Worm (Caenorhabditis elegans): ENCODE data around the gene fbxb-85.
"Not testable (repeated sequence)": the region's sequence is repeated elsewhere in the genome, so short reads cannot be mapped to it uniquely, and the experiment has no call there.

fbxb-85 gene

ce11 chrIII:10808802-10809201 lies 40.0 kb downstream of the fbxb-85 start:
- TF ChIP-seq sem-4 (tag; optimal IDR thresholded peaks at IDR 0.05), result no peak
- no peak for TF ChIP-seq elt-1 (tag; optimal IDR thresholded peaks at IDR 0.05)
- no peak for TF ChIP-seq gmeb-1 (tag; optimal IDR thresholded peaks at IDR 0.05)
- TF ChIP-seq fos-1 (tag; optimal IDR thresholded peaks at IDR 0.05), result no peak
- no peak for TF ChIP-seq nhr-11 (tag; optimal IDR thresholded peaks at IDR 0.05)
- no peak for TF ChIP-seq snpc-4 (tag; optimal IDR thresholded peaks at IDR 0.05)
- TF ChIP-seq lin-13 (GFP tag; optimal IDR thresholded peaks at IDR 0.05), result no peak
- no peak for TF ChIP-seq ceh-82 (tag; optimal IDR thresholded peaks at IDR 0.05)
- TF ChIP-seq ZK546.5 (tag; optimal IDR thresholded peaks at IDR 0.05), result no peak
- no peak for TF ChIP-seq crh-2 (tag; optimal IDR thresholded peaks at IDR 0.05)
- no peak for TF ChIP-seq alr-1 (tag; optimal IDR thresholded peaks at IDR 0.05)
- TF ChIP-seq R02D3.7 (tag; optimal IDR thresholded peaks at IDR 0.05), result no peak

ce11 chrIII:10807956-10808355 lies 40.8 kb downstream of the fbxb-85 start:
- TF ChIP-seq nhr-129 (tag; optimal IDR thresholded peaks at IDR 0.05) (peak; percentile 51), crh-2 (tag; optimal IDR thresholded peaks at IDR 0.05) (no peak), R02D3.7 (tag; optimal IDR thresholded peaks at IDR 0.05) (no peak), F13H6.1 (tag; optimal IDR thresholded peaks at IDR 0.05) (peak; percentile 21), unc-55 (GFP tag; optimal IDR thresholded peaks at IDR 0.05) (peak; percentile 57), egl-27 (tag; optimal IDR thresholded peaks at IDR 0.05) (no peak), ztf-4 (tag; optimal IDR thresholded peaks at IDR 0.05) (peak; percentile 5), dmd-4 (tag; optimal IDR thresholded peaks at IDR 0.05) (no peak), sma-9 (GFP tag; optimal IDR thresholded peaks at IDR 0.05) (peak; percentile 9), sma-9 (tag; optimal IDR thresholded peaks at IDR 0.05) (no peak), sem-4 (tag; optimal IDR thresholded peaks at IDR 0.05) (no peak), C34F6.9 (tag; optimal IDR thresholded peaks at IDR 0.05) (peak; percentile 51), lsy-2 (tag; optimal IDR thresholded peaks at IDR 0.05) (peak in 1 of 2 experiments; percentile 31), fos-1 (tag; optimal IDR thresholded peaks at IDR 0.05) (peak; percentile 31), elt-3 (tag; optimal IDR thresholded peaks at IDR 0.05) (no peak), nhr-25 (tag; optimal IDR thresholded peaks at IDR 0.05) (no peak)

- TF ChIP-seq nhr-6 (tag; optimal IDR thresholded peaks at IDR 0.05), result no peak
- TF ChIP-seq mab-5 (tag; optimal IDR thresholded peaks at IDR 0.05), result no peak
- no peak for TF ChIP-seq sem-4 (tag; optimal IDR thresholded peaks at IDR 0.05)
- TF ChIP-seq nhr-25 (tag; optimal IDR thresholded peaks at IDR 0.05), result no peak
- TF ChIP-seq F13H6.1 (tag; optimal IDR thresholded peaks at IDR 0.05), result no peak
- TF ChIP-seq ZK546.5 (tag; optimal IDR thresholded peaks at IDR 0.05), result no peak
These were observed 41.5 kb downstream of the fbxb-85 start for ce11 chrIII:10807236-10807635.

- TF ChIP-seq unc-55 (GFP tag; optimal IDR thresholded peaks at IDR 0.05), result peak; percentile 52
- no peak for TF ChIP-seq peb-1 (tag; optimal IDR thresholded peaks at IDR 0.05)
These were observed 41.9 kb downstream of the fbxb-85 start for ce11 chrIII:10806821-10807220.

- TF ChIP-seq skn-1 (tag; optimal IDR thresholded peaks at IDR 0.05); Y55F3AM.14 (GFP tag; optimal IDR thresholded peaks at IDR 0.05); fos-1 (tag; optimal IDR thresholded peaks at IDR 0.05): not testable (repeated sequence)
These were observed 43.1 kb downstream of the fbxb-85 start, which contains the start of gene klp-7 for ce11 chrIII:10805625-10806024. klp-7 (plus strand) TSS chrIII:10805925.

ce11 chrIII:10805172-10805571 lies 43.6 kb downstream of the fbxb-85 start:
- no peak for TF ChIP-seq skn-1 (tag; optimal IDR thresholded peaks at IDR 0.05)

ce11 chrIII:10802032-10802431 lies 46.7 kb downstream of the fbxb-85 start, which contains the start of gene K11D9.3:
K11D9.3 (minus strand) TSS chrIII:10802212.
- no peak for TF ChIP-seq nhr-21 (tag; optimal IDR thresholded peaks at IDR 0.05)
- no peak for TF ChIP-seq lin-11 (tag; optimal IDR thresholded peaks at IDR 0.05)
- TF ChIP-seq egl-27 (tag; optimal IDR thresholded peaks at IDR 0.05), result no peak
- no peak for TF ChIP-seq snpc-4 (tag; optimal IDR thresholded peaks at IDR 0.05)
- no peak for TF ChIP-seq alr-1 (tag; optimal IDR thresholded peaks at IDR 0.05)
- TF ChIP-seq elt-1 (tag; optimal IDR thresholded peaks at IDR 0.05), result no peak
- TF ChIP-seq crh-2 (tag; optimal IDR thresholded peaks at IDR 0.05), result peak; percentile 70
- TF ChIP-seq lsy-2 (tag; optimal IDR thresholded peaks at IDR 0.05), result no peak
